Fruit fly (Drosophila melanogaster) whole organism, adult: Measurements from ENCODE around the gene CG32432.

ENCODE experiments used
- CG5204 ChIP-seq: fragments of 200-800 bp; sonication (Bioruptor generic); optimal IDR thresholded peaks from 2 replicates; lab custom pipeline; 2016; ENCODE audit warnings: missing biosample characterization, missing genetic modification characterization
- CG7045 ChIP-seq: fragments of 200-800 bp; sonication (Bioruptor generic); optimal IDR thresholded peaks from 2 replicates; lab custom pipeline; 2017; ENCODE audit warnings: missing biosample characterization, mild to moderate bottlenecking, missing genetic modification characterization
- bab1 ChIP-seq: fragments of 200-800 bp; sonication (Bioruptor generic); optimal IDR thresholded peaks from 3 replicates; lab custom pipeline; 2019; ENCODE audit warnings: missing biosample characterization, mild to moderate bottlenecking, missing genetic modification characterization, moderate library complexity

dm6 chr3L:20897317-20897716 is 12.3 kb upstream of the CG32432 start, which contains the start of the genes Sfp77F and CG43931:
- no peak for TF ChIP-seq CG7045
- TF ChIP-seq bab1 (GFP tag; lab: Kevin White, UChicago): no peak
- TF ChIP-seq CG5204 (GFP tag; lab: Kevin White, UChicago): no peak
